Worm (Caenorhabditis elegans): ENCODE results near the gene W02D7.4.

Gene W02D7.4

ce11 chrV:8268902-8269301 is 28.5 kb downstream of the W02D7.4 start, which contains the start of the genes asp-6 and asp-12 (continued):
- TF ChIP-seq nhr-48 (tag; optimal IDR thresholded peaks at IDR 0.05), result peak; percentile 29
- TF ChIP-seq unc-62 (GFP tag; optimal IDR thresholded peaks at IDR 0.05 in 1 of 2), result peak in 1 of 2 experiments; percentile 12
- TF ChIP-seq unc-62 (tag; optimal IDR thresholded peaks at IDR 0.05), result no peak
- no peak for TF ChIP-seq lin-29 (GFP tag; IDR thresholded peaks at IDR 0.05)
- no peak for TF ChIP-seq ztf-11 (tag; optimal IDR thresholded peaks at IDR 0.05)
- TF ChIP-seq dmd-9 (GFP tag; IDR thresholded peaks at IDR 0.05), result no peak
- peak; percentile 59 for TF ChIP-seq dve-1 (tag; optimal IDR thresholded peaks at IDR 0.05; ENCODE audit: insufficient read depth)
- TF ChIP-seq dpl-1 (GFP tag; optimal IDR thresholded peaks at IDR 0.05), result no peak

ce11 chrV:8267275-8267674 is 30.1 kb downstream of the W02D7.4 start:
- TF ChIP-seq lin-39 (tag; optimal IDR thresholded peaks at IDR 0.05) (no peak), nhr-48 (tag; optimal IDR thresholded peaks at IDR 0.05) (peak; percentile 28), dpl-1 (GFP tag; optimal IDR thresholded peaks at IDR 0.05) (no peak), ZK546.5 (tag; optimal IDR thresholded peaks at IDR 0.05) (no peak), snpc-1.2 (GFP tag; IDR thresholded peaks at IDR 0.05) (no peak), nhr-102 (tag; optimal IDR thresholded peaks at IDR 0.05) (no peak), pqm-1 (tag; optimal IDR thresholded peaks at IDR 0.05) (peak; percentile 93), spr-1 (tag; optimal IDR thresholded peaks at IDR 0.05) (no peak), aly-2 (tag; optimal IDR thresholded peaks at IDR 0.05) (no peak), F49E8.2 (tag; optimal IDR thresholded peaks at IDR 0.05; ENCODE audit: borderline replicate concordance) (no peak), lin-29 (GFP tag; IDR thresholded peaks at IDR 0.05) (no peak), nhr-10 (tag; optimal IDR thresholded peaks at IDR 0.05) (peak; percentile 32), egl-27 (tag; optimal IDR thresholded peaks at IDR 0.05) (no peak), nhr-76 (tag; optimal IDR thresholded peaks at IDR 0.05) (no peak), nhr-6 (tag; optimal IDR thresholded peaks at IDR 0.05) (no peak), gei-8 (GFP tag; optimal IDR thresholded peaks at IDR 0.05) (no peak), hlh-11 (tag; optimal IDR thresholded peaks at IDR 0.05) (peak; percentile 54), F26F4.8 (GFP tag; conservative IDR thresholded peaks at IDR 0.05) (no peak), mxl-2 (GFP tag; conservative IDR thresholded peaks at IDR 0.05) (no peak), madf-9 (GFP tag; conservative IDR thresholded peaks at IDR 0.05) (no peak), fos-1 (tag; optimal IDR thresholded peaks at IDR 0.05) (peak; percentile 31), dmd-6 (GFP tag; IDR thresholded peaks at IDR 0.05) (peak; percentile 80), lin-15B (tag; optimal IDR thresholded peaks at IDR 0.05) (no peak), hlh-30 (tag; optimal IDR thresholded peaks at IDR 0.05; ENCODE audit: insufficient read depth) (no peak), duxl-1 (tag; optimal IDR thresholded peaks at IDR 0.05; ENCODE audit: poor library complexity) (no peak), hmg-1.1 (GFP tag; IDR thresholded peaks at IDR 0.05) (no peak), fkh-10 (GFP tag; optimal IDR thresholded peaks at IDR 0.05) (no peak), Y75B8A.6 (GFP tag; IDR thresholded peaks at IDR 0.05) (no peak), mdl-1 (tag; optimal IDR thresholded peaks at IDR 0.05) (no peak), ceh-44 (GFP tag; IDR thresholded peaks at IDR 0.05) (no peak), mdt-29 (GFP tag; IDR thresholded peaks at IDR 0.05) (no peak), ceh-28 (tag; optimal IDR thresholded peaks at IDR 0.05) (no peak), zfp-2 (tag; optimal IDR thresholded peaks at IDR 0.05) (no peak), attf-4 (tag; optimal IDR thresholded peaks at IDR 0.05) (no peak), ztf-7 (tag; optimal IDR thresholded peaks at IDR 0.05) (peak; percentile 89), mes-2 (tag; optimal IDR thresholded peaks at IDR 0.05; ENCODE audit: poor library complexity, severe bottlenecking) (no peak), daf-8 (GFP tag; IDR thresholded peaks at IDR 0.05) (no peak), ceh-20 (GFP tag; IDR thresholded peaks at IDR 0.05) (no peak), unc-130 (GFP tag; optimal IDR thresholded peaks at IDR 0.05) (no peak), ceh-82 (tag; optimal IDR thresholded peaks at IDR 0.05) (no peak), lim-7 (GFP tag; IDR thresholded peaks at IDR 0.05) (no peak), pha-4 (GFP tag; IDR thresholded peaks at IDR 0.05) (no peak), pha-4 (tag; optimal IDR thresholded peaks at IDR 0.05) (no peak), lin-13 (GFP tag; optimal IDR thresholded peaks at IDR 0.05) (no peak), ces-1 (GFP tag; optimal IDR thresholded peaks at IDR 0.05) (no peak), zfp-3 (GFP tag; conservative IDR thresholded peaks at IDR 0.05) (no peak)
